Worm (Caenorhabditis elegans) whole organism, L4 larva: ENCODE data around the gene got-2.2.

Experiments
- F10B5.3 ChIP-seq: sonication (generic microtip); optimal IDR thresholded peaks from 2 replicates; lab custom pipeline; 2016; ENCODE audit warnings: mild to moderate bottlenecking, missing genetic modification characterization, missing compliant biosample characterization
- F44E2.7 ChIP-seq: fragments of 200-800 bp; sonication (Bioruptor generic); IDR thresholded peaks from 2 replicates; pipeline ENCODE4 v2.1.2; 2022; ENCODE audit warnings: missing genetic modification characterization, missing compliant biosample characterization
- F49E8.2 ChIP-seq: sonication (generic microtip); optimal IDR thresholded peaks from 2 replicates; lab custom pipeline; 2016; ENCODE audit warnings: missing compliant biosample characterization, mild to moderate bottlenecking, missing genetic modification characterization, borderline replicate concordance
- R02D3.7 ChIP-seq: fragments of 150-350 bp; sonication (generic microtip); optimal IDR thresholded peaks from 3 replicates; lab custom pipeline; 2014; ENCODE audit warnings: missing biosample characterization, missing genetic modification characterization
- T26A8.4 ChIP-seq: fragments of 200-800 bp; sonication (Bioruptor generic); IDR thresholded peaks from 2 replicates; pipeline ENCODE4 v1.3.6; 2022; ENCODE audit warnings: missing genetic modification characterization, missing compliant biosample characterization
- Y48G9A.11 ChIP-seq: fragments of 200-800 bp; sonication (Bioruptor generic); IDR thresholded peaks from 2 replicates; pipeline ENCODE4 v1.3.6; 2022; ENCODE audit warnings: missing genetic modification reagents, missing genetic modification characterization, missing compliant biosample characterization
- Y75B8A.6 ChIP-seq: fragments of 200-800 bp; sonication (Bioruptor generic); IDR thresholded peaks from 2 replicates; pipeline ENCODE4 v1.3.6; 2022; ENCODE audit warnings: missing genetic modification reagents, missing genetic modification characterization, missing compliant biosample characterization
- ZK546.5 ChIP-seq, 2 experiments: sonication (generic microtip); optimal IDR thresholded peaks; 2 replicates each; lab custom pipeline; 2017; ENCODE audit warnings: missing biosample characterization in 2 of 2, missing genetic modification characterization in 2 of 2
- ama-1 ChIP-seq: fragments of 150-350 bp; optimal IDR thresholded peaks from 2 replicates; lab custom pipeline; 2014; ENCODE audit warnings: inconsistent platforms, mixed read lengths
- arid-1 ChIP-seq: fragments of 200-800 bp; sonication (Bioruptor generic); conservative IDR thresholded peaks from 2 replicates; pipeline ENCODE4 v1.3.6; 2022; ENCODE audit warnings: missing genetic modification reagents, missing genetic modification characterization, missing compliant biosample characterization
- attf-4 ChIP-seq: sonication (generic microtip); optimal IDR thresholded peaks from 3 replicates; lab custom pipeline; 2017; ENCODE audit warnings: missing biosample characterization, missing genetic modification characterization
- ceh-20 ChIP-seq: fragments of 200-800 bp; sonication (Bioruptor generic); IDR thresholded peaks from 2 replicates; pipeline ENCODE4 v1.3.6; 2022; ENCODE audit warnings: missing genetic modification reagents, missing genetic modification characterization, missing compliant biosample characterization
- ceh-62 ChIP-seq: sonication (generic microtip); optimal IDR thresholded peaks from 2 replicates; lab custom pipeline; 2017; ENCODE audit warnings: missing biosample characterization, missing genetic modification characterization
- ceh-82 ChIP-seq: sonication (generic microtip); optimal IDR thresholded peaks from 2 replicates; lab custom pipeline; 2017; ENCODE audit warnings: missing biosample characterization, missing genetic modification characterization
- ces-1 ChIP-seq: fragments of 150-350 bp; sonication (generic microtip); optimal IDR thresholded peaks from 4 replicates; lab custom pipeline; 2014; ENCODE audit warnings: missing biosample characterization, missing genetic modification reagents, missing genetic modification characterization
- cey-2 ChIP-seq: sonication (generic microtip); optimal IDR thresholded peaks from 3 replicates; lab custom pipeline; 2017; ENCODE audit warnings: missing genetic modification characterization, mild to moderate bottlenecking, missing compliant biosample characterization, antibody characterized with exemption, borderline replicate concordance; ENCODE audit not compliant: insufficient read depth
- ctbp-1 ChIP-seq: fragments of 200-800 bp; sonication (Bioruptor generic); IDR thresholded peaks from 2 replicates; pipeline ENCODE4 v1.3.6; 2022; ENCODE audit warnings: missing genetic modification reagents, missing genetic modification characterization, missing compliant biosample characterization
- daf-8 ChIP-seq: fragments of 200-800 bp; sonication (Bioruptor generic); IDR thresholded peaks from 2 replicates; pipeline ENCODE4 v1.3.6; 2022; ENCODE audit warnings: missing genetic modification characterization, missing compliant biosample characterization
- dmd-6 ChIP-seq: fragments of 200-800 bp; sonication (Bioruptor generic); IDR thresholded peaks from 2 replicates; pipeline ENCODE4 v1.3.6; 2022; ENCODE audit warnings: missing genetic modification reagents, missing genetic modification characterization, missing compliant biosample characterization
- dmd-8 ChIP-seq: fragments of 200-800 bp; sonication (Bioruptor generic); IDR thresholded peaks from 2 replicates; pipeline ENCODE4 v1.3.6; 2022; ENCODE audit warnings: missing genetic modification characterization, missing compliant biosample characterization
- dpl-1 ChIP-seq: fragments of 150-350 bp; optimal IDR thresholded peaks from 2 replicates; lab custom pipeline; 2014; ENCODE audit warnings: missing biosample characterization, missing genetic modification reagents, missing genetic modification characterization
- duxl-1 ChIP-seq: sonication (generic microtip); optimal IDR thresholded peaks from 2 replicates; lab custom pipeline; 2016; ENCODE audit warnings: mild to moderate bottlenecking, missing genetic modification characterization, moderate library complexity, missing compliant biosample characterization; ENCODE audit not compliant: poor library complexity
- fos-1 ChIP-seq: fragments of 150-350 bp; optimal IDR thresholded peaks from 2 replicates; lab custom pipeline; 2014; ENCODE audit warnings: missing biosample characterization, missing genetic modification characterization
- hlh-30 ChIP-seq: sonication (generic microtip); optimal IDR thresholded peaks from 2 replicates; lab custom pipeline; 2017; ENCODE audit warnings: antibody characterized with exemption, mild to moderate bottlenecking, missing genetic modification characterization, missing compliant biosample characterization; ENCODE audit not compliant: insufficient read depth
- jun-1 ChIP-seq: fragments of 150-350 bp; optimal IDR thresholded peaks from 2 replicates; lab custom pipeline; 2014; ENCODE audit warnings: missing biosample characterization, missing genetic modification reagents, missing genetic modification characterization
- lin-29 ChIP-seq: fragments of 200-800 bp; sonication (Bioruptor generic); IDR thresholded peaks from 2 replicates; pipeline ENCODE4 v1.3.6; 2022; ENCODE audit warnings: missing genetic modification reagents, missing genetic modification characterization, missing compliant biosample characterization
- lin-38 ChIP-seq: fragments of 200-800 bp; sonication (Bioruptor generic); IDR thresholded peaks from 2 replicates; pipeline ENCODE4 v1.3.6; 2022; ENCODE audit warnings: missing genetic modification reagents, missing genetic modification characterization, missing compliant biosample characterization
- lin-39 ChIP-seq: fragments of 150-350 bp; optimal IDR thresholded peaks from 2 replicates; lab custom pipeline; 2014; ENCODE audit warnings: missing biosample characterization, missing genetic modification reagents, missing genetic modification characterization
- lir-3 ChIP-seq: sonication (generic microtip); optimal IDR thresholded peaks from 2 replicates; lab custom pipeline; 2016; ENCODE audit warnings: mild to moderate bottlenecking, missing genetic modification characterization, missing compliant biosample characterization
- mdl-1 ChIP-seq, 2 experiments: fragments of 150-350 bp in 1 of 2; sonication (generic microtip) in 1 of 2; optimal IDR thresholded peaks; 2 replicates each; lab custom pipeline; 2014 to 2017; ENCODE audit warnings: missing biosample characterization in 2 of 2, missing genetic modification characterization in 2 of 2
- mdt-29 ChIP-seq: fragments of 200-800 bp; sonication (Bioruptor generic); IDR thresholded peaks from 2 replicates; pipeline ENCODE4 v1.3.6; 2022; ENCODE audit warnings: missing genetic modification reagents, missing genetic modification characterization, missing compliant biosample characterization
- mxl-3 ChIP-seq: fragments of 200-800 bp; sonication (Bioruptor generic); optimal IDR thresholded peaks from 2 replicates; lab custom pipeline; 2018; ENCODE audit warnings: mild to moderate bottlenecking, missing genetic modification characterization, missing compliant biosample characterization
- nhr-111 ChIP-seq: fragments of 200-800 bp; sonication (Bioruptor generic); optimal IDR thresholded peaks from 2 replicates; lab custom pipeline; 2018; ENCODE audit warnings: mild to moderate bottlenecking, missing genetic modification characterization, missing compliant biosample characterization
- nhr-237 ChIP-seq: sonication (generic microtip); optimal IDR thresholded peaks from 2 replicates; lab custom pipeline; 2017; ENCODE audit warnings: missing biosample characterization, missing genetic modification characterization
- nhr-25 ChIP-seq: sonication (generic microtip); optimal IDR thresholded peaks from 2 replicates; lab custom pipeline; 2017; ENCODE audit warnings: missing genetic modification characterization, mild to moderate bottlenecking, missing compliant biosample characterization, antibody characterized with exemption, moderate library complexity, borderline replicate concordance; ENCODE audit not compliant: insufficient read depth
- nhr-28 ChIP-seq: fragments of 150-350 bp; optimal IDR thresholded peaks from 2 replicates; lab custom pipeline; 2014; ENCODE audit warnings: missing biosample characterization, missing genetic modification characterization
- nhr-41 ChIP-seq: fragments of 200-800 bp; sonication (Bioruptor generic); IDR thresholded peaks from 2 replicates; pipeline ENCODE4 v1.3.6; 2022; ENCODE audit warnings: missing genetic modification reagents, missing genetic modification characterization, missing compliant biosample characterization
- nhr-42 ChIP-seq: fragments of 200-800 bp; sonication (Bioruptor generic); IDR thresholded peaks from 2 replicates; pipeline ENCODE4 v1.3.6; 2022; ENCODE audit warnings: missing genetic modification characterization, missing compliant biosample characterization
- nhr-48 ChIP-seq: sonication (generic microtip); optimal IDR thresholded peaks from 2 replicates; lab custom pipeline; 2016; ENCODE audit warnings: mild to moderate bottlenecking, missing genetic modification characterization, missing compliant biosample characterization
- nhr-6 ChIP-seq: fragments of 150-350 bp; optimal IDR thresholded peaks from 2 replicates; lab custom pipeline; 2014; ENCODE audit warnings: missing biosample characterization, missing genetic modification characterization
- nhr-77 ChIP-seq: fragments of 150-350 bp; optimal IDR thresholded peaks from 2 replicates; lab custom pipeline; 2014; ENCODE audit warnings: missing biosample characterization, missing genetic modification characterization
- pha-4 ChIP-seq, 2 experiments: fragments of 150-350 bp in 1 of 2; fragments of 200-800 bp in 1 of 2; sonication (Bioruptor generic) in 1 of 2; IDR thresholded peaks in 1 of 2; optimal IDR thresholded peaks in 1 of 2; 2 replicates each; pipeline versions ENCODE4 v1.3.6 to Lab custom; 2014 to 2022; ENCODE audit warnings: missing genetic modification characterization in 2 of 2, missing genetic modification reagents in 2 of 2, missing biosample characterization in 1 of 2, missing compliant biosample characterization in 1 of 2
- php-3 ChIP-seq: fragments of 200-800 bp; sonication (Bioruptor generic); IDR thresholded peaks from 2 replicates; pipeline ENCODE4 v1.3.6; 2022; ENCODE audit warnings: missing genetic modification reagents, missing genetic modification characterization, missing compliant biosample characterization
- rbr-2 ChIP-seq: sonication (generic microtip); optimal IDR thresholded peaks from 2 replicates; lab custom pipeline; 2016; ENCODE audit warnings: missing genotype, missing genetic modification characterization, missing compliant biosample characterization
- skn-1 ChIP-seq: fragments of 150-350 bp; optimal IDR thresholded peaks from 2 replicates; lab custom pipeline; 2014; ENCODE audit warnings: missing biosample characterization, missing genetic modification characterization
- snpc-1.2 ChIP-seq: fragments of 200-800 bp; sonication (Bioruptor generic); IDR thresholded peaks from 2 replicates; pipeline ENCODE4 v1.3.6; 2022; ENCODE audit warnings: missing genetic modification reagents, missing genetic modification characterization, missing compliant biosample characterization
- snpc-4 ChIP-seq: fragments of 150-350 bp; optimal IDR thresholded peaks from 2 replicates; lab custom pipeline; 2014; ENCODE audit warnings: missing biosample characterization, missing genetic modification characterization
- vab-7 ChIP-seq: fragments of 200-800 bp; sonication (Bioruptor generic); IDR thresholded peaks from 2 replicates; pipeline ENCODE4 v1.3.6; 2022; ENCODE audit warnings: missing genetic modification reagents, missing genetic modification characterization, missing compliant biosample characterization
- zag-1 ChIP-seq: fragments of 150-350 bp; optimal IDR thresholded peaks from 2 replicates; lab custom pipeline; 2014; ENCODE audit warnings: missing biosample characterization, missing genetic modification characterization
- zfp-2 ChIP-seq: sonication (generic microtip); optimal IDR thresholded peaks from 2 replicates; lab custom pipeline; 2016; ENCODE audit warnings: mild to moderate bottlenecking, missing genetic modification characterization, missing compliant biosample characterization
- zip-2 ChIP-seq: fragments of 150-350 bp; optimal IDR thresholded peaks from 2 replicates; lab custom pipeline; 2014; ENCODE audit warnings: missing biosample characterization, missing genetic modification characterization

got-2.2 gene

DNA sequence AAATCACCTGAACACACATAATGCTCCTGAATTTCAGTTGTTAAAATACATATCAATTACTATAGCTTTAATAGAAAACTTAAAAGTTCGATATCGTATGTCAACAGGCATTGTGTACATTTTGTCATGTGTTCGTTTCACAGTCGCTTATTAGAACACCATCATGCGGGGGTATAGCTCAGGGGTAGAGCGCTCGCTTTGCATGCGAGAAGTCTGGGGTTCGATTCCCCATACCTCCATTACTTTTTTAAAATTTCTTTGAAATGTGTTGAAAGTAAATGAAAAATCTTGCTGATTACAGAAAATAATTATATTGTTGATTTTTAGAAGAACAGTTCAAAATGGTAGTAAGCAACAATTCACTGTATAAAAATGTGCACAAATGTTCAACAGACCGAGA is 45.4 kb downstream of the got-2.2 start (continued):
- TF ChIP-seq dmd-6 = peak; percentile 54
- peak; percentile 85 for TF ChIP-seq dmd-8 (GFP tag; lab: Robert Waterston, UW)
- TF ChIP-seq snpc-4 = no peak
- no peak for TF ChIP-seq nhr-237 (tag; lab: Kevin White, UChicago)
- peak; percentile 86 for TF ChIP-seq vab-7 (GFP tag; lab: Robert Waterston, UW)
- 0 out of 2 replicates have a peak, but pooled peaks have one; percentile 44 for TF ChIP-seq ceh-20
- TF ChIP-seq daf-8 = no peak
- no peak for TF ChIP-seq R02D3.7 (tag; lab: Kevin White, UChicago)
- no peak for TF ChIP-seq zag-1 (tag; lab: Kevin White, UChicago)
- no peak for TF ChIP-seq F10B5.3
- TF ChIP-seq arid-1 (GFP tag; lab: Robert Waterston, UW) = peak; percentile 77
- TF ChIP-seq ceh-62 (tag; lab: Kevin White, UChicago) = no peak
- TF ChIP-seq F44E2.7 (GFP tag; lab: Robert Waterston, UW) = 0 out of 2 replicates have a peak, but pooled peaks have one; percentile 76
- peak; percentile 56 for TF ChIP-seq duxl-1 (tag; lab: Kevin White, UChicago)
- no peak for TF ChIP-seq lin-39 (tag; lab: Kevin White, UChicago)
- peak; percentile 49 for TF ChIP-seq hlh-30 (tag; lab: Kevin White, UChicago)
- TF ChIP-seq ama-1 (lab: Kevin White, UChicago) = no peak
- peak; percentile 53 for TF ChIP-seq Y48G9A.11 (GFP tag; lab: Robert Waterston, UW)
- no peak for TF ChIP-seq fos-1 (tag; lab: Kevin White, UChicago)
- peak; percentile 29; the same call in 1 of the 2 replicates for TF ChIP-seq nhr-42 (GFP tag; lab: Robert Waterston, UW)
- TF ChIP-seq nhr-111 (GFP tag; lab: Kevin White, UChicago) = no peak
- no peak for TF ChIP-seq ces-1
- peak in 1 of 2 experiments; percentile 17 for TF ChIP-seq mdl-1 (tag; optimal IDR thresholded peaks at IDR 0.05; lab: Kevin White, UChicago)
- peak; percentile 17 for TF ChIP-seq attf-4 (tag; lab: Kevin White, UChicago)
- peak; percentile 40; the same call in 1 of the 2 replicates for TF ChIP-seq mdt-29 (GFP tag; lab: Robert Waterston, UW)
- TF ChIP-seq T26A8.4 = peak; percentile 69
- TF ChIP-seq zfp-2 (tag; lab: Kevin White, UChicago) = no peak
- 0 out of 2 replicates have a peak, but pooled peaks have one; percentile 45 for TF ChIP-seq Y75B8A.6 (GFP tag; lab: Robert Waterston, UW)
- TF ChIP-seq lin-29 = 0 out of 2 replicates have a peak, but pooled peaks have one; percentile 15
- no peak for TF ChIP-seq lin-38 (GFP tag; lab: Robert Waterston, UW)
- TF ChIP-seq snpc-1.2 (GFP tag; lab: Robert Waterston, UW) = peak; percentile 89
- no peak for TF ChIP-seq jun-1
- TF ChIP-seq dpl-1 = peak; percentile 35
- TF ChIP-seq nhr-6 (tag; lab: Kevin White, UChicago) = no peak
- peak; percentile 18 for TF ChIP-seq mxl-3
- TF ChIP-seq nhr-48 (tag; lab: Kevin White, UChicago) = peak; percentile 65
- TF ChIP-seq nhr-41 (GFP tag; lab: Robert Waterston, UW) = peak; percentile 86
- TF ChIP-seq nhr-77 (tag; lab: Kevin White, UChicago) = peak; percentile 13
- peak; percentile 32 for TF ChIP-seq lir-3
- TF ChIP-seq ctbp-1 = peak; percentile 78
- TF ChIP-seq cey-2 (tag; lab: Kevin White, UChicago) = no peak
- peak; percentile 21 for TF ChIP-seq F49E8.2
- TF ChIP-seq rbr-2 (tag; lab: Kevin White, UChicago) = peak; percentile 48
- peak; percentile 6 for TF ChIP-seq nhr-28
- peak; percentile 67 for TF ChIP-seq nhr-25 (tag; lab: Kevin White, UChicago)
- TF ChIP-seq pha-4 (GFP tag; IDR thresholded peaks at IDR 0.05; lab: Robert Waterston, UW) = peak; percentile 92
- no peak for TF ChIP-seq pha-4 (tag; optimal IDR thresholded peaks at IDR 0.05; lab: Kevin White, UChicago)
- peak; percentile 62; the same call in 1 of the 2 replicates for TF ChIP-seq php-3 (GFP tag; lab: Robert Waterston, UW)
- no peak for TF ChIP-seq ZK546.5 (tag; optimal IDR thresholded peaks at IDR 0.05; lab: Kevin White, UChicago)
- no peak for TF ChIP-seq skn-1 (tag; lab: Kevin White, UChicago)
- no peak for TF ChIP-seq ceh-82 (tag; lab: Kevin White, UChicago)
- TF ChIP-seq zip-2 (tag; lab: Kevin White, UChicago) = peak; percentile 67
